Worm (Caenorhabditis elegans) whole organism, L2 larva: Measurements from ENCODE around the gene irld-39.

Experiments used
- ZK546.5 ChIP-seq: sonication (generic microtip); optimal IDR thresholded peaks from 2 replicates; lab custom pipeline; 2017; ENCODE audit warnings: missing biosample characterization, missing genetic modification characterization
- elt-1 ChIP-seq: fragments of 150-350 bp; optimal IDR thresholded peaks from 2 replicates; lab custom pipeline; 2014; ENCODE audit warnings: missing biosample characterization, missing genetic modification characterization
- elt-3 ChIP-seq: sonication (generic microtip); optimal IDR thresholded peaks from 2 replicates; lab custom pipeline; 2017; ENCODE audit warnings: missing biosample characterization, missing genetic modification characterization
- lin-11 ChIP-seq: fragments of 150-350 bp; sonication (generic microtip); optimal IDR thresholded peaks from 2 replicates; lab custom pipeline; 2014; ENCODE audit warnings: missing biosample characterization, missing genetic modification characterization, inconsistent platforms, mixed read lengths
- nhr-11 ChIP-seq: fragments of 150-350 bp; optimal IDR thresholded peaks from 2 replicates; lab custom pipeline; 2014; ENCODE audit warnings: missing biosample characterization, missing genetic modification characterization
- nhr-12 ChIP-seq: fragments of 150-350 bp; optimal IDR thresholded peaks from 2 replicates; lab custom pipeline; 2014; ENCODE audit warnings: missing biosample characterization, missing genetic modification characterization
- nhr-129 ChIP-seq: fragments of 150-350 bp; optimal IDR thresholded peaks from 2 replicates; lab custom pipeline; 2014; ENCODE audit warnings: missing biosample characterization, missing genetic modification characterization
- nhr-6 ChIP-seq: fragments of 150-350 bp; optimal IDR thresholded peaks from 2 replicates; lab custom pipeline; 2014; ENCODE audit warnings: missing biosample characterization, missing genetic modification characterization
- snpc-4 ChIP-seq: fragments of 150-350 bp; optimal IDR thresholded peaks from 2 replicates; lab custom pipeline; 2014; ENCODE audit warnings: missing biosample characterization, missing genetic modification characterization
- unc-39 ChIP-seq: fragments of 150-350 bp; optimal IDR thresholded peaks from 2 replicates; lab custom pipeline; 2014; ENCODE audit warnings: missing biosample characterization, missing genetic modification characterization
- unc-62 ChIP-seq: fragments of 150-350 bp; optimal IDR thresholded peaks from 2 replicates; lab custom pipeline; 2014; ENCODE audit warnings: missing biosample characterization, missing genetic modification reagents, missing genetic modification characterization

DNA sequence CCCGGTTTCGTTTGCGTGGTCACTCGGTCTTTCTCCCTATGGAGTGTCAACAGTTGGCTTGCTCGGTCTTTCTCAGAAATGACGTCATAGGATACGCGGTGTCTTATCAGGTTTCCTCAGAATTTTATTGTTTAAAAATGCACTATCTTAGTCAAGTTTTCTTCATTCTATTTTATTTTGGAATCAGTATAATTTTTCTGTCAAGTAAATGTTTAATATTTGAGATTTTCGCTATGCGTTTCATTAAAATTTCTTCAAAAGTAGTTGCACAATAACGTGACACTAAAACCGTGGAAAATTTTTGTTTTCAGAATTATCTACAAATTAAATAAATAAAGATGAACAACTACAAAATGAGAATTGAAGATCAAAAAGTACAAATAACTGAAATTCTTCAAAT is 24.4 kb downstream of the irld-39 start, which contains the start of gene hlh-31:
- TF ChIP-seq unc-39 (tag; lab: Kevin White, UChicago): no peak
- no peak for TF ChIP-seq snpc-4
- no peak for TF ChIP-seq nhr-129 (tag; lab: Kevin White, UChicago)
- no peak for TF ChIP-seq nhr-11 (tag; lab: Kevin White, UChicago)
- no peak for TF ChIP-seq lin-11 (tag; lab: Kevin White, UChicago)
- TF ChIP-seq elt-3 (tag; lab: Kevin White, UChicago): no peak
- TF ChIP-seq nhr-12 (tag; lab: Kevin White, UChicago): no peak
- TF ChIP-seq elt-1 (tag; lab: Kevin White, UChicago): no peak
- no peak for TF ChIP-seq nhr-6
- TF ChIP-seq unc-62: no peak
- no peak for TF ChIP-seq ZK546.5 (tag; lab: Kevin White, UChicago)
